Fruit fly (Drosophila melanogaster) whole organism, embryonic: ENCODE results near the gene cv-c.

ENCODE experiments used
- Abd-B ChIP-seq: fragments of 200-800 bp; sonication (Bioruptor generic); optimal IDR thresholded peaks from 2 replicates; lab custom pipeline; 2018; ENCODE audit warnings: missing biosample characterization, mild to moderate bottlenecking, missing genetic modification characterization, moderate library complexity
- Aef1 ChIP-seq: fragments of 200-800 bp; sonication (Bioruptor generic); IDR thresholded peaks from 3 replicates; pipeline ENCODE4 v1.3.6; 2022; ENCODE audit warnings: missing biosample characterization, missing genetic modification characterization
- Antp ChIP-seq: fragments of 200-800 bp; sonication (Bioruptor generic); optimal IDR thresholded peaks from 3 replicates; lab custom pipeline; 2016; ENCODE audit warnings: missing biosample characterization, missing genetic modification characterization
- Blimp-1 ChIP-seq: fragments of 200-800 bp; sonication (Bioruptor generic); optimal IDR thresholded peaks from 3 replicates; lab custom pipeline; 2018; ENCODE audit warnings: missing biosample characterization, missing genetic modification characterization, mild to moderate bottlenecking, moderate library complexity, missing genetic modification reagents
- CG10431 ChIP-seq: fragments of 200-800 bp; sonication (Bioruptor generic); optimal IDR thresholded peaks from 3 replicates; lab custom pipeline; 2018; ENCODE audit warnings: missing biosample characterization, mild to moderate bottlenecking, missing genetic modification characterization
- CG10462 ChIP-seq: fragments of 200-800 bp; sonication (Bioruptor generic); optimal IDR thresholded peaks from 2 replicates; lab custom pipeline; 2016; ENCODE audit warnings: missing biosample characterization, missing genetic modification characterization
- CG12071 ChIP-seq: fragments of 200-800 bp; sonication (Bioruptor generic); optimal IDR thresholded peaks from 3 replicates; lab custom pipeline; 2018; ENCODE audit warnings: missing biosample characterization, mild to moderate bottlenecking, missing genetic modification characterization
- CG14014 ChIP-seq: fragments of 200-800 bp; sonication (Bioruptor generic); IDR thresholded peaks from 2 replicates; pipeline ENCODE4 v1.3.6; 2022; ENCODE audit warnings: missing biosample characterization, missing genetic modification characterization
- CG17568 ChIP-seq: fragments of 200-800 bp; sonication (Bioruptor generic); optimal IDR thresholded peaks from 2 replicates; lab custom pipeline; 2018; ENCODE audit warnings: missing biosample characterization, mild to moderate bottlenecking, missing genetic modification characterization, moderate library complexity
- CG2120 ChIP-seq: fragments of 200-800 bp; sonication (Bioruptor generic); optimal IDR thresholded peaks from 3 replicates; lab custom pipeline; 2016; ENCODE audit warnings: missing biosample characterization, missing genetic modification characterization
- CG3163 ChIP-seq: fragments of 200-800 bp; sonication (Bioruptor generic); optimal IDR thresholded peaks from 3 replicates; lab custom pipeline; 2016; ENCODE audit warnings: missing biosample characterization, missing genetic modification characterization
- CG32772 ChIP-seq: fragments of 200-800 bp; sonication (Bioruptor generic); IDR thresholded peaks from 2 replicates; pipeline ENCODE4 v1.3.6; 2022; ENCODE audit warnings: missing biosample characterization, missing genetic modification characterization
- CG33557 ChIP-seq: fragments of 200-800 bp; sonication (Bioruptor generic); optimal IDR thresholded peaks from 2 replicates; lab custom pipeline; 2019; ENCODE audit warnings: missing biosample characterization, mild to moderate bottlenecking, missing genetic modification characterization, moderate library complexity
- CG4730 ChIP-seq: fragments of 200-800 bp; sonication (Bioruptor generic); IDR thresholded peaks from 2 replicates; pipeline ENCODE4 v1.3.6; 2022; ENCODE audit warnings: missing biosample characterization, missing genetic modification characterization
- CG6791 ChIP-seq: fragments of 200-800 bp; sonication (Bioruptor generic); IDR thresholded peaks from 3 replicates; pipeline ENCODE4 v1.3.6; 2022; ENCODE audit warnings: missing biosample characterization, missing genetic modification characterization; ENCODE audit not compliant: partially characterized antibody
- CG7963 ChIP-seq: fragments of 200-800 bp; sonication (Bioruptor generic); IDR thresholded peaks from 3 replicates; pipeline ENCODE4 v1.3.6; 2022; ENCODE audit warnings: missing biosample characterization, missing genetic modification characterization; ENCODE audit not compliant: partially characterized antibody
- CG8765 ChIP-seq: fragments of 200-800 bp; sonication (Bioruptor generic); IDR thresholded peaks from 2 replicates; pipeline ENCODE4 v1.3.6; 2022; ENCODE audit warnings: missing biosample characterization, missing genetic modification characterization
- CG9797 ChIP-seq: fragments of 200-800 bp; sonication (Bioruptor generic); optimal IDR thresholded peaks from 3 replicates; lab custom pipeline; 2018; ENCODE audit warnings: missing biosample characterization, mild to moderate bottlenecking, missing genetic modification characterization
- Dbx ChIP-seq: fragments of 200-800 bp; sonication (Bioruptor generic); IDR thresholded peaks from 3 replicates; pipeline ENCODE4 v1.3.6; 2022; ENCODE audit warnings: missing biosample characterization, missing genetic modification characterization
- HHEX ChIP-seq: fragments of 200-800 bp; sonication (Bioruptor generic); optimal IDR thresholded peaks from 3 replicates; lab custom pipeline; 2017; ENCODE audit warnings: missing biosample characterization, mild to moderate bottlenecking, missing genetic modification characterization, missing genetic modification reagents
- Kr ChIP-seq: fragments of 200-800 bp; sonication (Bioruptor generic); optimal IDR thresholded peaks from 2 replicates; lab custom pipeline; 2017; ENCODE audit warnings: missing biosample characterization, mild to moderate bottlenecking, missing genetic modification characterization
- NK7.1 ChIP-seq: fragments of 200-800 bp; sonication (Bioruptor generic); optimal IDR thresholded peaks from 3 replicates; lab custom pipeline; 2016; ENCODE audit warnings: missing biosample characterization, missing genetic modification characterization
- Six4 ChIP-seq: fragments of 200-800 bp; sonication (Bioruptor generic); optimal IDR thresholded peaks from 2 replicates; lab custom pipeline; 2016; ENCODE audit warnings: missing biosample characterization, missing genetic modification characterization
- Sox100B ChIP-seq: fragments of 200-800 bp; sonication (Bioruptor generic); optimal IDR thresholded peaks from 3 replicates; lab custom pipeline; 2018; ENCODE audit warnings: missing biosample characterization, mild to moderate bottlenecking, missing genetic modification characterization
- Usf ChIP-seq: fragments of 200-800 bp; sonication (Bioruptor generic); optimal IDR thresholded peaks from 2 replicates; lab custom pipeline; 2017; ENCODE audit warnings: missing genotype, missing biosample characterization, missing genetic modification characterization
- Xrp1 ChIP-seq: fragments of 200-800 bp; sonication (Bioruptor generic); IDR thresholded peaks from 2 replicates; pipeline ENCODE4 v1.3.6; 2022; ENCODE audit warnings: missing biosample characterization, missing genetic modification characterization
- cad ChIP-seq: fragments of >200 bp; optimal IDR thresholded peaks from 2 replicates; lab custom pipeline; 2017; ENCODE audit warnings: missing biosample characterization, missing genetic modification characterization
- cg ChIP-seq: fragments of 200-800 bp; sonication (Bioruptor generic); optimal IDR thresholded peaks from 3 replicates; lab custom pipeline; 2019; ENCODE audit warnings: missing biosample characterization, mild to moderate bottlenecking, missing genetic modification characterization, moderate library complexity
- chif ChIP-seq, 2 experiments: fragments of 200-800 bp; sonication (Bioruptor generic); optimal IDR thresholded peaks; 3 replicates each; lab custom pipeline; 2016; ENCODE audit warnings: missing biosample characterization in 2 of 2, missing genetic modification characterization in 2 of 2
- danr ChIP-seq: fragments of 200-800 bp; sonication (Bioruptor generic); IDR thresholded peaks from 2 replicates; pipeline ENCODE4 v1.3.6; 2022; ENCODE audit warnings: missing biosample characterization, missing genetic modification characterization
- disco-r ChIP-seq: fragments of 200-800 bp; sonication (Bioruptor generic); optimal IDR thresholded peaks from 2 replicates; lab custom pipeline; 2016; ENCODE audit warnings: missing biosample characterization, missing genetic modification characterization
- esg ChIP-seq: fragments of 200-800 bp; sonication (Bioruptor generic); conservative IDR thresholded peaks from 2 replicates; pipeline ENCODE4 v1.3.6; 2022; ENCODE audit warnings: missing biosample characterization, missing genetic modification characterization
- ftz-f1 ChIP-seq: fragments of 200-800 bp; sonication (Bioruptor generic); optimal IDR thresholded peaks from 2 replicates; lab custom pipeline; 2016; ENCODE audit warnings: missing biosample characterization, missing genetic modification characterization
- fu2 ChIP-seq: fragments of 200-800 bp; sonication (Bioruptor generic); optimal IDR thresholded peaks from 2 replicates; lab custom pipeline; 2016; ENCODE audit warnings: missing biosample characterization, missing genetic modification characterization
- gcm ChIP-seq: fragments of 200-800 bp; sonication (Bioruptor generic); optimal IDR thresholded peaks from 2 replicates; lab custom pipeline; 2019; ENCODE audit warnings: missing biosample characterization, mild to moderate bottlenecking, missing genetic modification characterization, moderate library complexity
- gfzf ChIP-seq: fragments of 200-800 bp; sonication (Bioruptor generic); optimal IDR thresholded peaks from 2 replicates; lab custom pipeline; 2016; ENCODE audit warnings: missing biosample characterization, mild to moderate bottlenecking, missing genetic modification characterization, moderate library complexity
- grn ChIP-seq: fragments of 200-800 bp; sonication (Bioruptor generic); optimal IDR thresholded peaks from 3 replicates; lab custom pipeline; 2017; ENCODE audit warnings: missing biosample characterization, missing genetic modification characterization
- gsb-n ChIP-seq: fragments of 200-800 bp; sonication (Bioruptor generic); optimal IDR thresholded peaks from 3 replicates; lab custom pipeline; 2018; ENCODE audit warnings: missing biosample characterization, mild to moderate bottlenecking, missing genetic modification characterization
- gt ChIP-seq: fragments of 200-800 bp; sonication (Bioruptor generic); IDR thresholded peaks from 2 replicates; pipeline ENCODE4 v1.3.6; 2022; ENCODE audit warnings: missing biosample characterization, missing genetic modification characterization
- hbn ChIP-seq: fragments of 200-800 bp; sonication (Bioruptor generic); IDR thresholded peaks from 2 replicates; pipeline ENCODE4 v1.3.6; 2022; ENCODE audit warnings: missing biosample characterization, missing genetic modification characterization; ENCODE audit not compliant: partially characterized antibody
- ken ChIP-seq: fragments of 200-800 bp; sonication (Bioruptor generic); IDR thresholded peaks from 3 replicates; pipeline ENCODE4 v1.3.6; 2022; ENCODE audit warnings: missing biosample characterization, missing genetic modification characterization
- kni ChIP-seq: fragments of 200-800 bp; sonication (Bioruptor generic); optimal IDR thresholded peaks from 3 replicates; lab custom pipeline; 2017; ENCODE audit warnings: mild to moderate bottlenecking, missing biosample characterization, missing genetic modification reagents, missing genetic modification characterization
- nom ChIP-seq: fragments of 200-800 bp; sonication (Bioruptor generic); optimal IDR thresholded peaks from 2 replicates; lab custom pipeline; 2017; ENCODE audit warnings: missing biosample characterization, missing genetic modification characterization, mild to moderate bottlenecking, moderate library complexity, missing genetic modification reagents
- salm ChIP-seq: fragments of 200-800 bp; sonication (Bioruptor generic); optimal IDR thresholded peaks from 2 replicates; lab custom pipeline; 2018; ENCODE audit warnings: missing biosample characterization, mild to moderate bottlenecking, missing genetic modification characterization
- seq ChIP-seq: fragments of 200-800 bp; sonication (Bioruptor generic); IDR thresholded peaks from 2 replicates; pipeline ENCODE4 v1.3.6; 2022; ENCODE audit warnings: missing biosample characterization, missing genetic modification characterization
- twi ChIP-seq: fragments of 200-800 bp; optimal IDR thresholded peaks from 2 replicates; lab custom pipeline; 2019; ENCODE audit warnings: missing biosample characterization, mild to moderate bottlenecking, missing genetic modification characterization, moderate library complexity
- zen2 ChIP-seq: fragments of 200-800 bp; sonication (Bioruptor generic); IDR thresholded peaks from 3 replicates; pipeline ENCODE4 v1.3.6; 2022; ENCODE audit warnings: missing biosample characterization, missing genetic modification characterization; ENCODE audit not compliant: partially characterized antibody

Gene cv-c

dm6 chr3R:14484533-14485267 is 3.2 kb upstream of the cv-c start (continued):
- no peak for TF ChIP-seq fu2
- TF ChIP-seq CG6791 (GFP tag; lab: Robert Waterston, UW), result no peak
- no peak for TF ChIP-seq NK7.1
- no peak for TF ChIP-seq CG32772 (GFP tag; lab: Robert Waterston, UW)
- TF ChIP-seq esg (GFP tag; lab: Robert Waterston, UW), result no peak
- TF ChIP-seq CG3163 (GFP tag; lab: Kevin White, UChicago), result no peak
- TF ChIP-seq CG10462 (GFP tag; lab: Kevin White, UChicago), result no peak
- no peak for TF ChIP-seq ftz-f1
- TF ChIP-seq CG8765 (GFP tag; lab: Robert Waterston, UW), result 0 out of 2 replicates have a peak, but pooled peaks have one; percentile 12
- TF ChIP-seq CG12071 (GFP tag; lab: Kevin White, UChicago), result no peak
- TF ChIP-seq CG14014 (GFP tag; lab: Robert Waterston, UW), result no peak
- TF ChIP-seq gt (GFP tag; lab: Robert Waterston, UW), result no peak
- no peak for TF ChIP-seq nom (GFP tag; lab: Kevin White, UChicago)
- TF ChIP-seq, all 482 proteins: peak for 22

dm6 chr3R:14482986-14483385 is 1.5 kb upstream of the cv-c start:
- TF ChIP-seq disco-r (no peak), Blimp-1 (GFP tag; lab: Kevin White, UChicago) (peak; percentile 3), kni (peak; percentile 76), CG2120 (GFP tag; lab: Kevin White, UChicago) (no peak), grn (peak; percentile 80)

DNA sequence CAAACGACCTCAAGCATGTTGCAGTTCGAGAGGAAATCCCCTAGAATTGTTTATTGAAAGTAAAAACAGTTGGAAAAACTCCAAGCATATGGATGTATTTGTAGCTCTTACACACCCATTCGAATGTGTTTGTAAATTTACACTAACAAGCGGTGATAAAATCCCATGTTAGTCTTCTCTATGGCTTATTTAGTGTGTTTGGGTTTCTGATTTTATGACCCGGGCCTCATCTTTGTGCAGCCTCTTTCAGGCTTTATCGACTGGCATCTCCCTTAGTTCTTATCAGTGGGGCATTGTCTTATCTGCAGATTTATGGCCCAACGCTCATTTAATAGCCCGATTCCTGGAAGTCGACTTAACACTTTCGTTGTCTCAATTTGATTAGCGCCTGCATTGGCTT is 464 bp upstream of the cv-c start:
- TF ChIP-seq Abd-B (GFP tag; lab: Kevin White, UChicago) (peak; percentile 34), gsb-n (tag; lab: Kevin White, UChicago) (peak; percentile 52), gfzf (GFP tag; lab: Kevin White, UChicago) (peak; percentile 22), danr (GFP tag; lab: Robert Waterston, UW) (no peak), CG4730 (GFP tag; lab: Robert Waterston, UW) (no peak), Kr (peak; percentile 70), Antp (GFP tag; lab: Kevin White, UChicago) (no peak), zen2 (GFP tag; lab: Robert Waterston, UW) (no peak), CG10462 (GFP tag; lab: Kevin White, UChicago) (no peak), twi (tag; lab: Kevin White, UChicago) (peak; percentile 80), CG9797 (GFP tag; lab: Kevin White, UChicago) (no peak), Aef1 (GFP tag; lab: Robert Waterston, UW) (no peak), Xrp1 (0 out of 2 replicates have a peak, but pooled peaks have one; percentile 7), Sox100B (GFP tag; lab: Kevin White, UChicago) (no peak), seq (GFP tag; lab: Robert Waterston, UW) (no peak), grn (peak; percentile 91), CG33557 (GFP tag; lab: Kevin White, UChicago) (peak; percentile 6), hbn (GFP tag; lab: Robert Waterston, UW) (no peak), ken (GFP tag; lab: Robert Waterston, UW) (no peak), cg (GFP tag; lab: Kevin White, UChicago) (peak; percentile 67), Usf (GFP tag; lab: Kevin White, UChicago) (no peak), cad (GFP tag; lab: Kevin White, UChicago) (peak; percentile 71), kni (peak; percentile 80), gcm (GFP tag; lab: Kevin White, UChicago) (peak; percentile 25), chif (GFP tag; optimal IDR thresholded peaks at IDR 0.05; lab: Kevin White, UChicago) (no peak), salm (peak; percentile 33), Six4 (GFP tag; lab: Kevin White, UChicago) (no peak), CG10431 (GFP tag; lab: Kevin White, UChicago) (peak; percentile 36), CG7963 (GFP tag; lab: Robert Waterston, UW) (no peak), Dbx (no peak), CG17568 (no peak), HHEX (GFP tag; lab: Kevin White, UChicago) (no peak)
